In genomic region chr3R:14708948-14709385, dm6 we compare ENCODE assay signal across 5 fruit fly cellular contexts.
TF ChIP-seq lines count a peak whose summit lies in the region.

No protein-coding gene starts in this region.

- TF ChIP-seq CTCF in whole organism, embryonic (GFP tag; optimal IDR thresholded peaks at IDR 0.05; lab: Kevin White, UChicago): no peak

TF ChIP-seq in whole organism, adult, 20 proteins besides CTCF, POLR2A, EP300 and RAD21 (continues in another document):
- TF ChIP-seq cic (GFP tag; optimal IDR thresholded peaks at IDR 0.05; lab: Kevin White, UChicago) (peak; percentile 87), Clk (GFP tag; optimal IDR thresholded peaks at IDR 0.05; lab: Kevin White, UChicago) (no peak), kay (GFP tag; lab: Kevin White, UChicago; ENCODE audit: borderline replicate concordance) (peak; percentile 82), Mnt (GFP tag; optimal IDR thresholded peaks at IDR 0.05; lab: Kevin White, UChicago) (no peak), Crg-1 (GFP tag; optimal IDR thresholded peaks at IDR 0.05; lab: Kevin White, UChicago) (no peak), pad (GFP tag; optimal IDR thresholded peaks at IDR 0.05; lab: Kevin White, UChicago) (no peak), Hr96 (GFP tag; optimal IDR thresholded peaks at IDR 0.05; lab: Kevin White, UChicago) (no peak), CG11617 (GFP tag; optimal IDR thresholded peaks at IDR 0.05; lab: Kevin White, UChicago) (no peak), CG5204 (GFP tag; optimal IDR thresholded peaks at IDR 0.05; lab: Kevin White, UChicago) (no peak), tj (GFP tag; optimal IDR thresholded peaks at IDR 0.05; lab: Kevin White, UChicago) (no peak), bab1 (GFP tag; optimal IDR thresholded peaks at IDR 0.05; lab: Kevin White, UChicago) (no peak), ovo (GFP tag; optimal IDR thresholded peaks at IDR 0.05; lab: Kevin White, UChicago) (no peak), CG7045 (GFP tag; optimal IDR thresholded peaks at IDR 0.05; lab: Kevin White, UChicago) (no peak), CG14711 (tag; optimal IDR thresholded peaks at IDR 0.05; lab: Kevin White, UChicago) (no peak), CG7101 (tag; optimal IDR thresholded peaks at IDR 0.05; lab: Kevin White, UChicago) (peak; percentile 23), toe (GFP tag; optimal IDR thresholded peaks at IDR 0.05; lab: Kevin White, UChicago) (no peak), CG33017 (tag; optimal IDR thresholded peaks at IDR 0.05; lab: Kevin White, UChicago) (no peak), cnc (optimal IDR thresholded peaks at IDR 0.05; lab: Kevin White, UChicago) (no peak), CG12768 (GFP tag; optimal IDR thresholded peaks at IDR 0.05; lab: Kevin White, UChicago) (peak; percentile 11)

TF ChIP-seq in whole organism, embryonic, 481 proteins besides CTCF, POLR2A, EP300 and RAD21 (continues in another document):
- no peak for TF ChIP-seq bcd (GFP tag; optimal IDR thresholded peaks at IDR 0.05; lab: Kevin White, UChicago)
- no peak for TF ChIP-seq Hr3 (GFP tag; optimal IDR thresholded peaks at IDR 0.05; lab: Kevin White, UChicago)
- no peak for TF ChIP-seq CG4854 (GFP tag; optimal IDR thresholded peaks at IDR 0.05; lab: Kevin White, UChicago)
- TF ChIP-seq Ssrp (tag; optimal IDR thresholded peaks at IDR 0.05; lab: Kevin White, UChicago): no peak
- TF ChIP-seq bsh (GFP tag; optimal IDR thresholded peaks at IDR 0.05; lab: Kevin White, UChicago): no peak
- no peak for TF ChIP-seq eyg (GFP tag; optimal IDR thresholded peaks at IDR 0.05; lab: Kevin White, UChicago)
- no peak for TF ChIP-seq CG11398 (GFP tag; optimal IDR thresholded peaks at IDR 0.05; lab: Kevin White, UChicago)
- TF ChIP-seq CG10147 (GFP tag; optimal IDR thresholded peaks at IDR 0.05; lab: Kevin White, UChicago): no peak
- TF ChIP-seq Lim3 (GFP tag; IDR thresholded peaks at IDR 0.05; lab: Robert Waterston, UW): no peak
- no peak for TF ChIP-seq CG11085 (GFP tag; IDR thresholded peaks at IDR 0.05; lab: Robert Waterston, UW)
- no peak for TF ChIP-seq Trl (optimal IDR thresholded peaks at IDR 0.05; lab: Kevin White, UChicago)
- no peak for TF ChIP-seq Trl (GFP tag; optimal IDR thresholded peaks at IDR 0.05; lab: Kevin White, UChicago)
- TF ChIP-seq CG6765 (GFP tag; optimal IDR thresholded peaks at IDR 0.05; lab: Kevin White, UChicago): no peak
- no peak for TF ChIP-seq CHES-1-like (GFP tag; optimal IDR thresholded peaks at IDR 0.05; lab: Kevin White, UChicago)
- TF ChIP-seq croc (GFP tag; conservative IDR thresholded peaks at IDR 0.05; lab: Robert Waterston, UW): no peak
- TF ChIP-seq stwl (tag; optimal IDR thresholded peaks at IDR 0.05; lab: Kevin White, UChicago): no peak
- peak; percentile 48 for TF ChIP-seq fd64A (GFP tag; optimal IDR thresholded peaks at IDR 0.05; lab: Kevin White, UChicago)
- TF ChIP-seq corto (GFP tag; optimal IDR thresholded peaks at IDR 0.05; lab: Kevin White, UChicago): no peak
- peak; percentile 61 for TF ChIP-seq CG7987 (GFP tag; optimal IDR thresholded peaks at IDR 0.05; lab: Kevin White, UChicago)
- TF ChIP-seq CG32532 (GFP tag; IDR thresholded peaks at IDR 0.05; lab: Robert Waterston, UW): no peak

TF ChIP-seq in whole organism, prepupa, 60 proteins besides CTCF, POLR2A, EP300 and RAD21:
- no peak for TF ChIP-seq lz (GFP tag; optimal IDR thresholded peaks at IDR 0.05; lab: Kevin White, UChicago)
- no peak for TF ChIP-seq cyc (GFP tag; optimal IDR thresholded peaks at IDR 0.05; lab: Kevin White, UChicago)
- TF ChIP-seq CG9139 (GFP tag; optimal IDR thresholded peaks at IDR 0.05; lab: Kevin White, UChicago): no peak
- TF ChIP-seq CG16779 (tag; optimal IDR thresholded peaks at IDR 0.05; lab: Kevin White, UChicago): peak; percentile 16
- no peak for TF ChIP-seq CG15336 (GFP tag; IDR thresholded peaks at IDR 0.05; lab: Robert Waterston, UW)
- TF ChIP-seq Eip78C (GFP tag; lab: Kevin White, UChicago): peak; percentile 80
- TF ChIP-seq vri (GFP tag; optimal IDR thresholded peaks at IDR 0.05; lab: Kevin White, UChicago): peak; percentile 48
- no peak for TF ChIP-seq salr (GFP tag; optimal IDR thresholded peaks at IDR 0.05; lab: Kevin White, UChicago)
- TF ChIP-seq CG6854 (GFP tag; optimal IDR thresholded peaks at IDR 0.05; lab: Kevin White, UChicago): peak; percentile 25
- TF ChIP-seq CG3919 (GFP tag; optimal IDR thresholded peaks at IDR 0.05; lab: Kevin White, UChicago): peak; percentile 3
- peak; percentile 91 for TF ChIP-seq svp (GFP tag; lab: Kevin White, UChicago)
- no peak for TF ChIP-seq CG8119 (GFP tag; IDR thresholded peaks at IDR 0.05; lab: Robert Waterston, UW)
- peak; percentile 87 for TF ChIP-seq fkh (GFP tag; optimal IDR thresholded peaks at IDR 0.05; lab: Kevin White, UChicago)
- TF ChIP-seq Eip93F (GFP tag; optimal IDR thresholded peaks at IDR 0.05; lab: Kevin White, UChicago): peak; percentile 42
- TF ChIP-seq Ets21C (GFP tag; optimal IDR thresholded peaks at IDR 0.05; lab: Kevin White, UChicago): no peak
- TF ChIP-seq ss (GFP tag; optimal IDR thresholded peaks at IDR 0.05; lab: Kevin White, UChicago): peak in 1 of 2 experiments; percentile 12

TF ChIP-seq in whole organism, pupa, 21 proteins besides CTCF, POLR2A, EP300 and RAD21:
- TF ChIP-seq gl (tag; optimal IDR thresholded peaks at IDR 0.05; lab: Kevin White, UChicago): peak; percentile 2
- no peak for TF ChIP-seq CG13204 (GFP tag; optimal IDR thresholded peaks at IDR 0.05; lab: Kevin White, UChicago)
- peak; percentile 5 for TF ChIP-seq EcR (GFP tag; optimal IDR thresholded peaks at IDR 0.05; lab: Kevin White, UChicago)

TF ChIP-seq in whole organism, wandering third instar larva, 38 proteins besides CTCF, POLR2A, EP300 and RAD21:
- TF ChIP-seq Rel (GFP tag; optimal IDR thresholded peaks at IDR 0.05; lab: Kevin White, UChicago): no peak
- TF ChIP-seq Rel (tag; optimal IDR thresholded peaks at IDR 0.05; lab: Kevin White, UChicago): peak; percentile 24
- peak; percentile 36 for TF ChIP-seq CrebA (GFP tag; optimal IDR thresholded peaks at IDR 0.05; lab: Kevin White, UChicago; ENCODE audit: borderline replicate concordance)
- TF ChIP-seq h (GFP tag; optimal IDR thresholded peaks at IDR 0.05; lab: Kevin White, UChicago): peak; percentile 30
- TF ChIP-seq dl (GFP tag; optimal IDR thresholded peaks at IDR 0.05; lab: Kevin White, UChicago; ENCODE audit: insufficient read depth in 1 of 2, partially characterized antibody in 2 of 2): no peak
- peak; percentile 18 for TF ChIP-seq CG32264 (GFP tag; optimal IDR thresholded peaks at IDR 0.05; lab: Kevin White, UChicago)
- no peak for TF ChIP-seq OdsH (GFP tag; optimal IDR thresholded peaks at IDR 0.05; lab: Kevin White, UChicago)
- no peak for TF ChIP-seq usp (GFP tag; optimal IDR thresholded peaks at IDR 0.05; lab: Kevin White, UChicago)
